Worm (Caenorhabditis elegans) whole organism, L4/young adult: ENCODE data around the gene sel-10.

Experiments used
- W03F9.2 ChIP-seq: fragments of 150-350 bp; optimal IDR thresholded peaks from 2 replicates; lab custom pipeline; 2014; ENCODE audit warnings: missing biosample characterization, missing genetic modification characterization
- dao-5 ChIP-seq: sonication (generic microtip); optimal IDR thresholded peaks from 2 replicates; lab custom pipeline; 2016; ENCODE audit warnings: missing genotype, missing genetic modification characterization, moderate library complexity, missing compliant biosample characterization
- him-1 ChIP-seq: sonication (generic microtip); optimal IDR thresholded peaks from 2 replicates; lab custom pipeline; 2016; ENCODE audit warnings: missing genotype, missing genetic modification reagents, missing genetic modification characterization, missing compliant biosample characterization

ce11 chrV:13782190-13782589 lies 37.0 kb upstream of the sel-10 start, which contains the start of gene decr-1.1:
- TF ChIP-seq him-1, result no peak
- no peak for TF ChIP-seq dao-5 (tag; lab: Kevin White, UChicago)
- no peak for TF ChIP-seq W03F9.2
